Worm (Caenorhabditis elegans): ENCODE data around the gene ugt-10.

- TF ChIP-seq sea-1 (GFP tag; conservative IDR thresholded peaks at IDR 0.05): no peak
- no peak for TF ChIP-seq ceh-36 (tag; optimal IDR thresholded peaks at IDR 0.05)
- TF ChIP-seq ama-1 (optimal IDR thresholded peaks at IDR 0.05): no peak
- TF ChIP-seq F13C5.2 (tag; optimal IDR thresholded peaks at IDR 0.05): no peak
- TF ChIP-seq tbx-11 (GFP tag; IDR thresholded peaks at IDR 0.05): no peak
- no peak for TF ChIP-seq ceh-13 (GFP tag; optimal IDR thresholded peaks at IDR 0.05)
- TF ChIP-seq tra-4 (tag; optimal IDR thresholded peaks at IDR 0.05): no peak
These were observed 37.4 kb upstream of the ugt-10 start for ce11 chrV:4937337-4937736.
